Fruit fly (Drosophila melanogaster): ENCODE results near the gene CG5250.

CG5250 gene

DNA sequence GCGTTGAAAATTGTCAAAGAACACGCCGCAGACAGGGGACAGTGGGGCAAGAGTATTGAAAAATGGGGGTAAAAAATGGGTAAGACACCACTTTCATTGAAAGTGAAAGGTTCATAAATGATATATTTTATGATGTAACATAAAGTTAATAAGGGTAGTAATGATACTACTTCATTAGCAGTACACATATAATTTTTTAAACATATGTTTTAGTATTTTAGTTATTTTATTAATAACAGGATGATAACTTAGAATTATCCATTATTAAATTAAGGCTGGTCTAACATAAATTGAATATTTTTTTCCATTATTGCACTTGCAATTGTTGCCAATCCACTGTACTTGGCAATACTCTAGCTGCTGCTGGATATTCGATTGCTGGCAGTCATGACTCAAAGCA, 45.0 kb upstream of the CG5250 start (continued):
- no peak for TF ChIP-seq danr (GFP tag; IDR thresholded peaks at IDR 0.05)
- no peak for TF ChIP-seq CG6175 (GFP tag; IDR thresholded peaks at IDR 0.05)
- no peak for TF ChIP-seq sim (GFP tag; IDR thresholded peaks at IDR 0.05)
- TF ChIP-seq esg (GFP tag; conservative IDR thresholded peaks at IDR 0.05): no peak
- no peak for TF ChIP-seq cwo (GFP tag; optimal IDR thresholded peaks at IDR 0.05)
- no peak for TF ChIP-seq CG15479 (GFP tag; optimal IDR thresholded peaks at IDR 0.05)
- no peak for TF ChIP-seq Atf6 (GFP tag; IDR thresholded peaks at IDR 0.05)
- no peak for TF ChIP-seq CG17186 (GFP tag; optimal IDR thresholded peaks at IDR 0.05)
- no peak for TF ChIP-seq CG8089 (GFP tag; optimal IDR thresholded peaks at IDR 0.05)
- no peak for TF ChIP-seq CG10321 (GFP tag; IDR thresholded peaks at IDR 0.05)
- TF ChIP-seq cas (GFP tag; IDR thresholded peaks at IDR 0.05): no peak
- no peak for TF ChIP-seq ems (GFP tag; optimal IDR thresholded peaks at IDR 0.05)
- TF ChIP-seq gfzf (GFP tag; optimal IDR thresholded peaks at IDR 0.05): no peak
- no peak for TF ChIP-seq lmd (GFP tag; IDR thresholded peaks at IDR 0.05)
- TF ChIP-seq zfh1 (GFP tag; IDR thresholded peaks at IDR 0.05): no peak
- TF ChIP-seq B-H2 (GFP tag; optimal IDR thresholded peaks at IDR 0.05): no peak
- no peak for TF ChIP-seq CG18619 (GFP tag; optimal IDR thresholded peaks at IDR 0.05)
- no peak for TF ChIP-seq CG12236 (GFP tag; optimal IDR thresholded peaks at IDR 0.05)
- TF ChIP-seq chinmo (GFP tag; IDR thresholded peaks at IDR 0.05; ENCODE audit: partially characterized antibody): no peak
- TF ChIP-seq Deaf1 (tag; optimal IDR thresholded peaks at IDR 0.05): no peak
- no peak for TF ChIP-seq Hr39 (optimal IDR thresholded peaks at IDR 0.05)
- TF ChIP-seq CG15011 (GFP tag; optimal IDR thresholded peaks at IDR 0.05): no peak
- TF ChIP-seq psq (GFP tag; optimal IDR thresholded peaks at IDR 0.05): no peak
- no peak for TF ChIP-seq CG1024 (GFP tag; IDR thresholded peaks at IDR 0.05)
- no peak for TF ChIP-seq CG3995 (GFP tag; optimal IDR thresholded peaks at IDR 0.05)
- TF ChIP-seq CG4730 (GFP tag; IDR thresholded peaks at IDR 0.05): no peak
- peak; percentile 40 for TF ChIP-seq Sox102F (GFP tag; optimal IDR thresholded peaks at IDR 0.05)
- no peak for TF ChIP-seq Hmx (GFP tag; optimal IDR thresholded peaks at IDR 0.05)
- no peak for TF ChIP-seq nau (GFP tag; optimal IDR thresholded peaks at IDR 0.05)
- peak; percentile 29 for TF ChIP-seq CG12391 (tag; optimal IDR thresholded peaks at IDR 0.05)
- no peak for TF ChIP-seq Mad (GFP tag; optimal IDR thresholded peaks at IDR 0.05)
- no peak for TF ChIP-seq YL-1 (GFP tag; optimal IDR thresholded peaks at IDR 0.05)
- no peak for TF ChIP-seq CG14860 (GFP tag; IDR thresholded peaks at IDR 0.05; ENCODE audit: partially characterized antibody)
- TF ChIP-seq cg (GFP tag; optimal IDR thresholded peaks at IDR 0.05): no peak
- TF ChIP-seq nmo (GFP tag; optimal IDR thresholded peaks at IDR 0.05): peak; percentile 65
- no peak for TF ChIP-seq CG12299 (tag; optimal IDR thresholded peaks at IDR 0.05)
- peak; percentile 40 for TF ChIP-seq CG11504 (tag; optimal IDR thresholded peaks at IDR 0.05)
- no peak for TF ChIP-seq en (GFP tag; optimal IDR thresholded peaks at IDR 0.05)
- TF ChIP-seq cad (GFP tag; optimal IDR thresholded peaks at IDR 0.05): no peak
- TF ChIP-seq odd (GFP tag; optimal IDR thresholded peaks at IDR 0.05): no peak
- no peak for TF ChIP-seq HLHmδ (GFP tag; optimal IDR thresholded peaks at IDR 0.05)
- TF ChIP-seq grn (GFP tag; optimal IDR thresholded peaks at IDR 0.05): no peak
- TF ChIP-seq fd3F (GFP tag; optimal IDR thresholded peaks at IDR 0.05): no peak
- TF ChIP-seq CG8944 (GFP tag; optimal IDR thresholded peaks at IDR 0.05): no peak
- no peak for TF ChIP-seq ci (GFP tag; IDR thresholded peaks at IDR 0.05)
- TF ChIP-seq CG10543 (GFP tag; optimal IDR thresholded peaks at IDR 0.05): no peak
- TF ChIP-seq NK7.1 (GFP tag; optimal IDR thresholded peaks at IDR 0.05): no peak
- no peak for TF ChIP-seq Fer2 (tag; optimal IDR thresholded peaks at IDR 0.05)
- TF ChIP-seq tll (GFP tag; optimal IDR thresholded peaks at IDR 0.05): no peak
- TF ChIP-seq lbe (GFP tag; optimal IDR thresholded peaks at IDR 0.05): no peak
- no peak for TF ChIP-seq CG34422 (GFP tag; IDR thresholded peaks at IDR 0.05)
- TF ChIP-seq Blimp-1 (GFP tag; optimal IDR thresholded peaks at IDR 0.05): peak; percentile 69
